Fruit fly (Drosophila melanogaster) whole organism, pupa: ENCODE data around the gene Gs1l.

Source experiments
- CG8159 ChIP-seq: fragments of 200-800 bp; sonication (Bioruptor generic); optimal IDR thresholded peaks from 3 replicates; lab custom pipeline; 2018; ENCODE audit warnings: missing biosample characterization, mild to moderate bottlenecking, missing genetic modification characterization, moderate library complexity
- rn ChIP-seq: fragments of 200-800 bp; sonication (Bioruptor generic); IDR thresholded peaks from 2 replicates; pipeline ENCODE4 v1.3.6; 2022; ENCODE audit warnings: missing biosample characterization, missing genetic modification characterization

dm6 chr2L:4418819-4419218 lies 37.8 kb downstream of the Gs1l start:
- no peak for TF ChIP-seq rn
- no peak for TF ChIP-seq CG8159
